Fruit fly (Drosophila melanogaster): ENCODE data around the gene COX6AL2.
A peak's percentile ranks its signal among the peaks of the same experiment; 100 is the strongest.

COX6AL2 gene

DNA sequence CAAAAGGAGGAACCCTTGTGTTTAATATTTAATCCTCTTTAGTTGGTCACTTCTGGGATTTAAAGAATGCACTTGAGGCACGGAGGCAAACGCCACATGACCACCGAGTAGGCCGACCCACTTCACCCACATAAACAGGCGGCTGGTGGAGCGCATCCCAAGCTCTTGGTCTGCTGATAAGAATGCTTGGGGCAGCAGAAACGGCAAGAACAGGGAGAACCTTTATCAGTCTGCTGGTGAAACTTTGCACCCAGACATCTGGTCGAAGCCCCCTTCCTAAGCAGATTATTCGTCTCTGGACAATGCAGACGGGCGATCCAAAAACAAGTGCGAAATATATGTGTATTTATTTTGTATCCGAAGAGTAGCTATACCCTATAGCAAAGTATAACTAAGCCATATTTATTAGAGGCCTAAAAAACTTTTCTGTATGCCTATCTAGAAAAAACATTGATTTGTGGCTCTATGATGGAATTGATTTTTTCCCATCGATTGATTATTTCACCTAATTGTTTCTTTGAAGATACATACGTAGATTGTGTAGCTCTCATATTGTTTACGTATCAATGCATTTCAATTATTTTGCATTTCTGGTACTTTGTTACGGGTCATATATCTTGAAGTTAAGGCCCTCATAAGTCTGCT is 24.6 kb downstream of the COX6AL2 start:
- TF ChIP-seq Mes4 (GFP tag; optimal IDR thresholded peaks at IDR 0.05), result no peak
- no peak for TF ChIP-seq vvl (GFP tag; IDR thresholded peaks at IDR 0.05)
- no peak for TF ChIP-seq hkb (optimal IDR thresholded peaks at IDR 0.05)
- TF ChIP-seq hkb (GFP tag; IDR thresholded peaks at IDR 0.05), result no peak
- no peak for TF ChIP-seq HmgD (GFP tag; optimal IDR thresholded peaks at IDR 0.05)
- TF ChIP-seq Med (GFP tag), result peak; percentile 78
- TF ChIP-seq kni (GFP tag; optimal IDR thresholded peaks at IDR 0.05), result no peak
- TF ChIP-seq Sin3A (optimal IDR thresholded peaks at IDR 0.05), result no peak
- no peak for TF ChIP-seq CG18764 (GFP tag; optimal IDR thresholded peaks at IDR 0.05)
- no peak for TF ChIP-seq CG18619 (GFP tag; optimal IDR thresholded peaks at IDR 0.05)
- no peak for TF ChIP-seq knrl (GFP tag; IDR thresholded peaks at IDR 0.05; ENCODE audit: partially characterized antibody)
- TF ChIP-seq D19B (GFP tag; optimal IDR thresholded peaks at IDR 0.05), result no peak
- no peak for TF ChIP-seq slou (GFP tag; optimal IDR thresholded peaks at IDR 0.05)
- TF ChIP-seq cad (GFP tag; optimal IDR thresholded peaks at IDR 0.05), result no peak
- no peak for TF ChIP-seq Sox102F (GFP tag; optimal IDR thresholded peaks at IDR 0.05)
- TF ChIP-seq nom (GFP tag; optimal IDR thresholded peaks at IDR 0.05), result peak; percentile 89
- peak; percentile 64 for TF ChIP-seq D19A (tag; optimal IDR thresholded peaks at IDR 0.05)
- TF ChIP-seq Ets65A (GFP tag), result peak; percentile 76
- peak in 1 of 2 experiments; percentile 44 for TF ChIP-seq bsh (GFP tag; optimal IDR thresholded peaks at IDR 0.05)
- TF ChIP-seq CG9609 (GFP tag; optimal IDR thresholded peaks at IDR 0.05), result no peak
- TF ChIP-seq sob (GFP tag; IDR thresholded peaks at IDR 0.05), result 0 out of 2 replicates have a peak, but pooled peaks have one; percentile 5
- TF ChIP-seq Drgx (GFP tag; IDR thresholded peaks at IDR 0.05), result no peak
- TF ChIP-seq Pdp1 (GFP tag; optimal IDR thresholded peaks at IDR 0.05), result no peak
- no peak for TF ChIP-seq lilli (GFP tag; optimal IDR thresholded peaks at IDR 0.05)
- no peak for TF ChIP-seq CG17802 (tag; optimal IDR thresholded peaks at IDR 0.05)
- no peak for TF ChIP-seq CG33213 (GFP tag; optimal IDR thresholded peaks at IDR 0.05)
- no peak for TF ChIP-seq dimm (GFP tag; IDR thresholded peaks at IDR 0.05)
- TF ChIP-seq CG6854 (GFP tag; optimal IDR thresholded peaks at IDR 0.05), result no peak
- TF ChIP-seq p53 (GFP tag; optimal IDR thresholded peaks at IDR 0.05), result no peak
- no peak for TF ChIP-seq CG1024 (GFP tag; IDR thresholded peaks at IDR 0.05)
- TF ChIP-seq emc (GFP tag; optimal IDR thresholded peaks at IDR 0.05), result no peak
- no peak for TF ChIP-seq CG7928 (GFP tag; optimal IDR thresholded peaks at IDR 0.05)

DNA sequence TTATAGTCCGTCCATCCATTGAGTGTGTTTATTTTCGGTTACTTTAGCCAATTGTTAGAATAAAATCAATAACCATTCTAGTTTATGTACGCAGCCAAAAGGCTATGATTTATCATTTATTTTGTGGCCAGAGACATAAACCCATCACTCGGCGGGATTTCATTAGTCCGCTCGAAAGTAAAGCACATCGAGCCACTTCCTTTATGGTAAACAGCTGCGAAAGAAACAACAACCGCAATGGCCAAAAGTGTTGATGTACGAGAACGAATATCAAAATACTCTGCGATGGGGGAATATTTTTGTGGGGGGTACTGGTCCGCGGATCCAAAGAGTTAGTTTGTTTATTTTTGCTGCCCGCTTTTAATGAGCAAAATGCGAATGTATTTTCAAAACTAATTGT is 32.3 kb downstream of the COX6AL2 start:
- TF ChIP-seq CG11723 (GFP tag; optimal IDR thresholded peaks at IDR 0.05), result no peak
- no peak for TF ChIP-seq CG34422 (GFP tag; IDR thresholded peaks at IDR 0.05)
- TF ChIP-seq pnt (GFP tag; optimal IDR thresholded peaks at IDR 0.05), result no peak
- no peak for TF ChIP-seq CG9932 (GFP tag; IDR thresholded peaks at IDR 0.05)
- TF ChIP-seq Xbp1 (GFP tag; optimal IDR thresholded peaks at IDR 0.05), result no peak
- no peak for TF ChIP-seq CG12659 (GFP tag; optimal IDR thresholded peaks at IDR 0.05)
- TF ChIP-seq sisA (GFP tag; IDR thresholded peaks at IDR 0.05), result no peak
- TF ChIP-seq org-1 (GFP tag; optimal IDR thresholded peaks at IDR 0.05), result peak; percentile 58
- no peak for TF ChIP-seq abd-A (tag; optimal IDR thresholded peaks at IDR 0.05)
- TF ChIP-seq sd (tag; optimal IDR thresholded peaks at IDR 0.05), result no peak
- no peak for TF ChIP-seq Fer3 (tag; optimal IDR thresholded peaks at IDR 0.05)
- no peak for TF ChIP-seq crp (GFP tag; optimal IDR thresholded peaks at IDR 0.05)
- no peak for TF ChIP-seq CG2199 (GFP tag; IDR thresholded peaks at IDR 0.05)
- no peak for TF ChIP-seq Med (GFP tag)
- TF ChIP-seq CG4328 (GFP tag; optimal IDR thresholded peaks at IDR 0.05), result peak; percentile 93
- no peak for TF ChIP-seq lola (GFP tag; optimal IDR thresholded peaks at IDR 0.05)
- no peak for TF ChIP-seq CG8388 (GFP tag; optimal IDR thresholded peaks at IDR 0.05)
- no peak for TF ChIP-seq Bteb2 (GFP tag; optimal IDR thresholded peaks at IDR 0.05)
- TF ChIP-seq CG1647 (GFP tag; optimal IDR thresholded peaks at IDR 0.05), result no peak
- no peak for TF ChIP-seq CG9876 (GFP tag; optimal IDR thresholded peaks at IDR 0.05)
- TF ChIP-seq YL-1 (GFP tag; optimal IDR thresholded peaks at IDR 0.05), result no peak
- TF ChIP-seq D19A (tag; optimal IDR thresholded peaks at IDR 0.05), result peak; percentile 12
- TF ChIP-seq grau (tag; optimal IDR thresholded peaks at IDR 0.05), result no peak

Measured in whole organism, embryonic.